Fruit fly (Drosophila melanogaster) whole organism, embryonic: ENCODE measurements around the gene CAH1.

Source experiments
- Abd-B ChIP-seq: fragments of 200-800 bp; sonication (Bioruptor generic); optimal IDR thresholded peaks from 2 replicates; lab custom pipeline; 2018; ENCODE audit warnings: missing biosample characterization, mild to moderate bottlenecking, missing genetic modification characterization, moderate library complexity
- Asciz ChIP-seq: fragments of 200-800 bp; sonication (Bioruptor generic); optimal IDR thresholded peaks from 2 replicates; lab custom pipeline; 2017; ENCODE audit warnings: missing biosample characterization, mild to moderate bottlenecking, missing genetic modification characterization, missing genetic modification reagents
- CG11504 ChIP-seq: fragments of 200-800 bp; sonication (Bioruptor generic); optimal IDR thresholded peaks from 3 replicates; lab custom pipeline; 2019; ENCODE audit warnings: missing biosample characterization, mild to moderate bottlenecking, missing genetic modification characterization, moderate library complexity
- CG12659 ChIP-seq: fragments of 200-800 bp; sonication (Bioruptor generic); optimal IDR thresholded peaks from 3 replicates; lab custom pipeline; 2017; ENCODE audit warnings: mild to moderate bottlenecking, missing biosample characterization, missing genetic modification reagents, missing genetic modification characterization
- CG13287 ChIP-seq: fragments of 200-800 bp; sonication (Bioruptor generic); IDR thresholded peaks from 2 replicates; pipeline ENCODE4 v1.3.6; 2022; ENCODE audit warnings: missing biosample characterization, missing genetic modification characterization; ENCODE audit not compliant: partially characterized antibody
- CG14441 ChIP-seq: fragments of 200-800 bp; sonication (Bioruptor generic); IDR thresholded peaks from 2 replicates; pipeline ENCODE4 v1.3.6; 2022; ENCODE audit warnings: missing biosample characterization, missing genetic modification characterization
- CG14860 ChIP-seq: fragments of 200-800 bp; sonication (Bioruptor generic); IDR thresholded peaks from 3 replicates; pipeline ENCODE4 v1.3.6; 2022; ENCODE audit warnings: missing biosample characterization, missing genetic modification characterization; ENCODE audit not compliant: partially characterized antibody
- CG17361 ChIP-seq: fragments of 200-800 bp; sonication (Bioruptor generic); IDR thresholded peaks from 3 replicates; pipeline ENCODE4 v1.3.6; 2022; ENCODE audit warnings: missing biosample characterization, missing genetic modification characterization
- CG17802 ChIP-seq: fragments of 200-800 bp; sonication (Bioruptor generic); optimal IDR thresholded peaks from 2 replicates; lab custom pipeline; 2018; ENCODE audit warnings: missing biosample characterization, mild to moderate bottlenecking, missing genetic modification characterization, moderate library complexity
- CG18764 ChIP-seq: fragments of 200-800 bp; sonication (Bioruptor generic); optimal IDR thresholded peaks from 3 replicates; lab custom pipeline; 2016; ENCODE audit warnings: missing biosample characterization, missing genetic modification characterization
- CG2889 ChIP-seq: fragments of 200-800 bp; sonication (Bioruptor generic); IDR thresholded peaks from 3 replicates; pipeline ENCODE4 v1.3.6; 2022; ENCODE audit warnings: missing biosample characterization, missing genetic modification characterization
- CG32532 ChIP-seq: fragments of 200-800 bp; sonication (Bioruptor generic); IDR thresholded peaks from 2 replicates; pipeline ENCODE4 v1.3.6; 2022; ENCODE audit warnings: missing biosample characterization, missing genetic modification characterization
- CG34376 ChIP-seq: fragments of 200-800 bp; sonication (Bioruptor generic); optimal IDR thresholded peaks from 2 replicates; lab custom pipeline; 2018; ENCODE audit warnings: missing biosample characterization, mild to moderate bottlenecking, missing genetic modification characterization
- CG4820 ChIP-seq: fragments of 200-800 bp; sonication (Bioruptor generic); optimal IDR thresholded peaks from 3 replicates; lab custom pipeline; 2016; ENCODE audit warnings: missing biosample characterization, missing genetic modification characterization
- CG6791 ChIP-seq: fragments of 200-800 bp; sonication (Bioruptor generic); IDR thresholded peaks from 3 replicates; pipeline ENCODE4 v1.3.6; 2022; ENCODE audit warnings: missing biosample characterization, missing genetic modification characterization; ENCODE audit not compliant: partially characterized antibody
- CG9215 ChIP-seq: fragments of 200-800 bp; sonication (Bioruptor generic); IDR thresholded peaks from 2 replicates; pipeline ENCODE4 v1.3.6; 2022; ENCODE audit warnings: missing biosample characterization, missing genetic modification characterization
- CG9437 ChIP-seq: fragments of 200-800 bp; sonication (Bioruptor generic); optimal IDR thresholded peaks from 2 replicates; lab custom pipeline; 2018; ENCODE audit warnings: missing biosample characterization, mild to moderate bottlenecking, missing genetic modification characterization
- CG9727 ChIP-seq: fragments of 200-800 bp; sonication (Bioruptor generic); optimal IDR thresholded peaks from 3 replicates; lab custom pipeline; 2017; ENCODE audit warnings: missing biosample characterization, mild to moderate bottlenecking, missing genetic modification characterization
- CG9932 ChIP-seq: fragments of 200-800 bp; sonication (Bioruptor generic); IDR thresholded peaks from 2 replicates; pipeline ENCODE4 v1.3.6; 2022; ENCODE audit warnings: missing biosample characterization, missing genetic modification characterization
- Chrac-16 ChIP-seq: fragments of 200-800 bp; sonication (Bioruptor generic); optimal IDR thresholded peaks from 3 replicates; lab custom pipeline; 2016; ENCODE audit warnings: missing biosample characterization, missing genetic modification characterization
- HLH4C ChIP-seq: fragments of 200-800 bp; sonication (Bioruptor generic); IDR thresholded peaks from 3 replicates; pipeline ENCODE4 v1.3.6; 2022; ENCODE audit warnings: missing biosample characterization, missing genetic modification characterization; ENCODE audit not compliant: partially characterized antibody
- Med ChIP-seq: fragments of 200-800 bp; sonication (Bioruptor generic); peaks from one replicate; lab custom pipeline; 2016; ENCODE audit warnings: missing biosample characterization, missing genetic modification characterization, mild to moderate bottlenecking, inconsistent platforms, moderate library complexity
- Meics ChIP-seq: fragments of 200-800 bp; sonication (Bioruptor generic); optimal IDR thresholded peaks from 2 replicates; lab custom pipeline; 2017; ENCODE audit warnings: missing biosample characterization, mild to moderate bottlenecking, missing genetic modification characterization
- Ptx1 ChIP-seq: fragments of 200-800 bp; sonication (Bioruptor generic); IDR thresholded peaks from 2 replicates; pipeline ENCODE4 v1.3.6; 2022; ENCODE audit warnings: missing biosample characterization, missing genetic modification characterization
- Rx ChIP-seq: fragments of 200-800 bp; sonication (Bioruptor generic); IDR thresholded peaks from 2 replicates; pipeline ENCODE4 v1.3.6; 2022; ENCODE audit warnings: missing biosample characterization, missing genetic modification characterization
- Stat92E ChIP-seq, 3 experiments: fragments of >200 bp in 2 of 3; fragments of 200-800 bp in 1 of 3; sonication (Bioruptor generic) in 1 of 3; optimal IDR thresholded peaks; 2 replicates each; lab custom pipeline; 2017 to 2019; ENCODE audit warnings: missing biosample characterization in 3 of 3, missing genetic modification characterization in 3 of 3, mild to moderate bottlenecking in 1 of 3, moderate library complexity in 1 of 3
- al ChIP-seq: fragments of 200-800 bp; sonication (Bioruptor generic); IDR thresholded peaks from 2 replicates; pipeline ENCODE4 v1.3.6; 2022; ENCODE audit warnings: missing biosample characterization, missing genetic modification characterization
- bowl ChIP-seq: fragments of 200-800 bp; sonication (Bioruptor generic); IDR thresholded peaks from 2 replicates; pipeline ENCODE4 v1.3.6; 2022; ENCODE audit warnings: missing biosample characterization, missing genetic modification characterization
- cwo ChIP-seq: fragments of 200-800 bp; sonication (Bioruptor generic); optimal IDR thresholded peaks from 3 replicates; lab custom pipeline; 2017; ENCODE audit warnings: missing biosample characterization, missing genetic modification characterization, mild to moderate bottlenecking, moderate library complexity, missing genetic modification reagents
- dati ChIP-seq: fragments of 200-800 bp; sonication (Bioruptor generic); IDR thresholded peaks from 2 replicates; pipeline ENCODE4 v1.3.6; 2022; ENCODE audit warnings: missing biosample characterization, missing genetic modification characterization
- gcm ChIP-seq: fragments of 200-800 bp; sonication (Bioruptor generic); optimal IDR thresholded peaks from 2 replicates; lab custom pipeline; 2019; ENCODE audit warnings: missing biosample characterization, mild to moderate bottlenecking, missing genetic modification characterization, moderate library complexity
- grn ChIP-seq: fragments of 200-800 bp; sonication (Bioruptor generic); optimal IDR thresholded peaks from 3 replicates; lab custom pipeline; 2017; ENCODE audit warnings: missing biosample characterization, missing genetic modification characterization
- gsb-n ChIP-seq: fragments of 200-800 bp; sonication (Bioruptor generic); optimal IDR thresholded peaks from 3 replicates; lab custom pipeline; 2018; ENCODE audit warnings: missing biosample characterization, mild to moderate bottlenecking, missing genetic modification characterization
- ind ChIP-seq: fragments of 200-800 bp; sonication (Bioruptor generic); optimal IDR thresholded peaks from 3 replicates; lab custom pipeline; 2016; ENCODE audit warnings: missing biosample characterization, missing genetic modification characterization
- inv ChIP-seq: fragments of 200-800 bp; sonication (Bioruptor generic); IDR thresholded peaks from 2 replicates; pipeline ENCODE4 v1.3.6; 2022; ENCODE audit warnings: missing biosample characterization, missing genetic modification characterization; ENCODE audit not compliant: partially characterized antibody
- lmd ChIP-seq: fragments of 200-800 bp; sonication (Bioruptor generic); IDR thresholded peaks from 2 replicates; pipeline ENCODE4 v1.3.6; 2022; ENCODE audit warnings: missing biosample characterization, missing genetic modification characterization
- nmo ChIP-seq: fragments of 200-800 bp; sonication (Bioruptor generic); optimal IDR thresholded peaks from 2 replicates; lab custom pipeline; 2018; ENCODE audit warnings: missing biosample characterization, mild to moderate bottlenecking, missing genetic modification characterization, moderate library complexity
- pzg ChIP-seq: fragments of 200-800 bp; sonication (Bioruptor generic); optimal IDR thresholded peaks from 3 replicates; lab custom pipeline; 2018; ENCODE audit warnings: missing biosample characterization, mild to moderate bottlenecking, missing genetic modification characterization, moderate library complexity
- slbo ChIP-seq: fragments of 200-800 bp; sonication (Bioruptor generic); IDR thresholded peaks from 2 replicates; pipeline ENCODE4 v1.3.6; 2022; ENCODE audit warnings: missing biosample characterization, missing genetic modification characterization
- sna ChIP-seq: fragments of 200-800 bp; sonication (Bioruptor generic); IDR thresholded peaks from 2 replicates; pipeline ENCODE4 v1.3.6; 2022; ENCODE audit warnings: missing biosample characterization, missing genetic modification characterization; ENCODE audit not compliant: partially characterized antibody
- toy ChIP-seq: fragments of 200-800 bp; sonication (Bioruptor generic); IDR thresholded peaks from 2 replicates; pipeline ENCODE4 v1.3.6; 2022; ENCODE audit warnings: missing biosample characterization, missing genetic modification characterization
- z ChIP-seq: fragments of 200-800 bp; sonication (Bioruptor generic); IDR thresholded peaks from 3 replicates; pipeline ENCODE4 v1.3.6; 2022; ENCODE audit warnings: missing biosample characterization, missing genetic modification characterization
- zf30C ChIP-seq: fragments of 200-800 bp; sonication (Bioruptor generic); optimal IDR thresholded peaks from 3 replicates; lab custom pipeline; 2018; ENCODE audit warnings: missing biosample characterization, mild to moderate bottlenecking, missing genetic modification characterization

Gene CAH1

dm6 chr2L:13780109-13780947 lies 23.1 kb upstream of the CAH1 start, which contains the start of the genes CG9008 and p38b (continued):
- TF ChIP-seq lmd (GFP tag; lab: Robert Waterston, UW), result peak; percentile 72
- no peak for TF ChIP-seq dati (GFP tag; lab: Robert Waterston, UW)

- TF ChIP-seq CG9727, result peak; percentile 37
- TF ChIP-seq CG18764 (GFP tag; lab: Kevin White, UChicago), result no peak
- TF ChIP-seq sna (GFP tag; lab: Robert Waterston, UW), result 0 out of 2 replicates have a peak, but pooled peaks have one; percentile 35
- 0 out of 3 replicates have a peak, but pooled peaks have one; percentile 55 for TF ChIP-seq CG17361 (GFP tag; lab: Robert Waterston, UW)
- no peak for TF ChIP-seq z (GFP tag; lab: Robert Waterston, UW)
- no peak for TF ChIP-seq grn (GFP tag; lab: Kevin White, UChicago)
- TF ChIP-seq HLH4C (GFP tag; lab: Robert Waterston, UW), result peak; percentile 46; the same call in 1 of the 3 replicates
- no peak for TF ChIP-seq CG4820
- TF ChIP-seq CG17802 (tag; lab: Kevin White, UChicago), result peak; percentile 35
- no peak for TF ChIP-seq Meics (GFP tag; lab: Kevin White, UChicago)
- peak; percentile 28; the same call in 1 of the 3 replicates for TF ChIP-seq CG14860
- TF ChIP-seq Stat92E (GFP tag; optimal IDR thresholded peaks at IDR 0.05; lab: Kevin White, UChicago), result no peak
- peak; percentile 17 for TF ChIP-seq CG9437 (GFP tag; lab: Kevin White, UChicago)
- TF ChIP-seq CG13287 (GFP tag; lab: Robert Waterston, UW), result peak; percentile 72
- peak; percentile 44; the same call in 1 of the 2 replicates for TF ChIP-seq Ptx1
- TF ChIP-seq CG11504 (tag; lab: Kevin White, UChicago), result no peak
- TF ChIP-seq ind (GFP tag; lab: Kevin White, UChicago), result peak; percentile 7
- no peak for TF ChIP-seq Asciz (GFP tag; lab: Kevin White, UChicago)
- TF ChIP-seq slbo (GFP tag; lab: Robert Waterston, UW), result peak; percentile 55
- 0 out of 2 replicates have a peak, but pooled peaks have one; percentile 31 for TF ChIP-seq al (GFP tag; lab: Robert Waterston, UW)
- no peak for TF ChIP-seq CG2889 (GFP tag; lab: Robert Waterston, UW)
- TF ChIP-seq inv (GFP tag; lab: Robert Waterston, UW), result peak; percentile 11
- no peak for TF ChIP-seq toy (GFP tag; lab: Robert Waterston, UW)
- no peak for TF ChIP-seq gcm (GFP tag; lab: Kevin White, UChicago)
- TF ChIP-seq gsb-n (tag; lab: Kevin White, UChicago), result no peak
- TF ChIP-seq CG9932, result peak; percentile 57; the same call in 1 of the 2 replicates
- no peak for TF ChIP-seq bowl (GFP tag; lab: Robert Waterston, UW)
- TF ChIP-seq CG12659, result peak; percentile 35
- TF ChIP-seq CG9215 (GFP tag; lab: Robert Waterston, UW), result peak; percentile 21; the same call in 1 of the 2 replicates
- peak; percentile 12; the same call in 1 of the 2 replicates for TF ChIP-seq CG14441 (GFP tag; lab: Robert Waterston, UW)
- TF ChIP-seq Abd-B (GFP tag; lab: Kevin White, UChicago), result no peak
- peak; percentile 77 for TF ChIP-seq Med (GFP tag; lab: Kevin White, UChicago)
- no peak for TF ChIP-seq cwo (GFP tag; lab: Kevin White, UChicago)
- TF ChIP-seq Rx, result 0 out of 2 replicates have a peak, but pooled peaks have one; percentile 8
- peak; percentile 36; the same call in 1 of the 2 replicates for TF ChIP-seq CG32532 (GFP tag; lab: Robert Waterston, UW)
- no peak for TF ChIP-seq CG34376 (GFP tag; lab: Kevin White, UChicago)
- TF ChIP-seq CG6791 (GFP tag; lab: Robert Waterston, UW), result peak; percentile 44; the same call in 2 of the 3 replicates
- TF ChIP-seq zf30C (GFP tag; lab: Kevin White, UChicago), result no peak
- peak; percentile 25 for TF ChIP-seq nmo (GFP tag; lab: Kevin White, UChicago)
- TF ChIP-seq pzg, result peak; percentile 20
- TF ChIP-seq Chrac-16 (GFP tag; lab: Kevin White, UChicago), result peak; percentile 0
These were observed 19.9 kb upstream of the CAH1 start, which contains the start of gene Eato for dm6 chr2L:13783264-13784154. Eato (plus strand) TSS chr2L:13784084.
